Worm (Caenorhabditis elegans): Measurements from ENCODE around the gene F42G8.8.

ce11 chrIV:8075516-8075915, 43.4 kb upstream of the F42G8.8 start:
- no peak for TF ChIP-seq mep-1 (tag; optimal IDR thresholded peaks at IDR 0.05)
- TF ChIP-seq daf-8 (GFP tag; IDR thresholded peaks at IDR 0.05) = no peak

All from whole organism, L4 larva.